Worm (Caenorhabditis elegans): ENCODE results near the gene sax-1.

sax-1 gene

ce11 chrX:3596967-3597366 lies 53.0 kb downstream of the sax-1 start:
- TF ChIP-seq T07F8.4 (tag; optimal IDR thresholded peaks at IDR 0.05) = no peak

Measured in whole organism, young adult.